Fruit fly (Drosophila melanogaster): ENCODE measurements around the gene CG9471.

DNA sequence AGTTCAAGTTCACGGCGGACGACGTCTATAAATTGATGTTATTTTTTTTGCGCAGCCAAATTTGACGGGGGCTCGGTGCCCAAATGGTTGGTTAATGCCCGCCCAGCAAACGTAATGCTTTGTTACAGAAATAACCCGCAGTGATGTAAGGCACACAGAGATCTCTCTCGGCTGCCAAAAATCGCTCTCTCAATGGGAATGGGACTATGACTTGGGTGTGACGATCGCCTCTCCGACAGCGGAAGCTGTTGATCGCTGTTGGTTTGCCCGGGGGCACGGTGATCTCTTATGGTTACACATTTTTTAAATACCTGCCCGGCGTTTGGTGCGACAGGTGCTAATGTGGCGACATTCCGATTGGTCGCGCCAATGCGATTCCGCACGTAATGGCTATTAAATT, 1.2 kb downstream of the CG9471 start:
- TF ChIP-seq CG11902 (GFP tag; optimal IDR thresholded peaks at IDR 0.05) (no peak), Sox102F (GFP tag; optimal IDR thresholded peaks at IDR 0.05) (no peak), net (GFP tag; optimal IDR thresholded peaks at IDR 0.05) (no peak), CG6808 (GFP tag; optimal IDR thresholded peaks at IDR 0.05) (no peak), CG11294 (GFP tag; IDR thresholded peaks at IDR 0.05) (no peak)

All from whole organism, prepupa.